Fruit fly (Drosophila melanogaster) whole organism, prepupa: ENCODE measurements around the gene cmet.

Experiments used
- Blimp-1 ChIP-seq: fragments of 200-800 bp; sonication (Bioruptor generic); optimal IDR thresholded peaks from 3 replicates; lab custom pipeline; 2017; ENCODE audit warnings: missing biosample characterization, missing genetic modification characterization, mild to moderate bottlenecking, moderate library complexity, missing genetic modification reagents
- CG10631 ChIP-seq: fragments of 200-800 bp; sonication (Bioruptor generic); optimal IDR thresholded peaks from 2 replicates; lab custom pipeline; 2016; ENCODE audit warnings: missing biosample characterization, missing genetic modification characterization
- CG10669 ChIP-seq: fragments of 200-800 bp; sonication (Bioruptor generic); optimal IDR thresholded peaks from 3 replicates; lab custom pipeline; 2018; ENCODE audit warnings: missing biosample characterization, mild to moderate bottlenecking, missing genetic modification characterization, moderate library complexity
- CG11294 ChIP-seq: fragments of 200-800 bp; sonication (Bioruptor generic); IDR thresholded peaks from 2 replicates; pipeline ENCODE4 v1.3.6; 2022; ENCODE audit warnings: missing biosample characterization, missing genetic modification characterization
- CG11762 ChIP-seq: fragments of 200-800 bp; sonication (Bioruptor generic); optimal IDR thresholded peaks from 3 replicates; lab custom pipeline; 2016; ENCODE audit warnings: missing biosample characterization, missing genetic modification characterization; ENCODE audit not compliant: insufficient read depth
- CG11902 ChIP-seq: fragments of 200-800 bp; sonication (Bioruptor generic); optimal IDR thresholded peaks from 3 replicates; lab custom pipeline; 2016; ENCODE audit warnings: missing biosample characterization, missing genetic modification characterization
- CG1621 ChIP-seq: fragments of 200-800 bp; sonication (Bioruptor generic); optimal IDR thresholded peaks from 3 replicates; lab custom pipeline; 2018; ENCODE audit warnings: missing biosample characterization, mild to moderate bottlenecking, missing genetic modification characterization
- CG16779 ChIP-seq: fragments of 200-800 bp; sonication (Bioruptor generic); optimal IDR thresholded peaks from 3 replicates; lab custom pipeline; 2017; ENCODE audit warnings: missing biosample characterization, mild to moderate bottlenecking, missing genetic modification characterization
- CG3032 ChIP-seq: fragments of 200-800 bp; optimal IDR thresholded peaks from 2 replicates; lab custom pipeline; 2019; ENCODE audit warnings: missing biosample characterization, mild to moderate bottlenecking, missing genetic modification characterization, moderate library complexity
- CG31627 ChIP-seq: fragments of 200-800 bp; sonication (Bioruptor generic); optimal IDR thresholded peaks from 3 replicates; lab custom pipeline; 2016; ENCODE audit warnings: missing biosample characterization, missing genetic modification characterization
- CG32006 ChIP-seq: fragments of 200-800 bp; sonication (Bioruptor generic); optimal IDR thresholded peaks from 3 replicates; lab custom pipeline; 2017; ENCODE audit warnings: missing biosample characterization, mild to moderate bottlenecking, missing genetic modification characterization
- CG3919 ChIP-seq: fragments of 200-800 bp; sonication (Bioruptor generic); optimal IDR thresholded peaks from 3 replicates; lab custom pipeline; 2016; ENCODE audit warnings: missing biosample characterization, missing genetic modification characterization
- CG4318 ChIP-seq: fragments of 200-800 bp; sonication (Bioruptor generic); optimal IDR thresholded peaks from 3 replicates; lab custom pipeline; 2017; ENCODE audit warnings: missing biosample characterization, mild to moderate bottlenecking, missing genetic modification characterization
- CG6163 ChIP-seq: fragments of 200-800 bp; sonication (Bioruptor generic); IDR thresholded peaks from 3 replicates; pipeline ENCODE4 v1.3.6; 2022; ENCODE audit warnings: missing biosample characterization, missing genetic modification characterization
- CG6276 ChIP-seq: fragments of 200-800 bp; sonication (Bioruptor generic); optimal IDR thresholded peaks from 2 replicates; lab custom pipeline; 2017; ENCODE audit warnings: missing biosample characterization, mild to moderate bottlenecking, missing genetic modification characterization
- CG6792 ChIP-seq: fragments of 200-800 bp; sonication (Bioruptor generic); optimal IDR thresholded peaks from 3 replicates; lab custom pipeline; 2016; ENCODE audit warnings: missing biosample characterization, missing genetic modification characterization
- CG6808 ChIP-seq: fragments of 200-800 bp; sonication (Bioruptor generic); optimal IDR thresholded peaks from 3 replicates; lab custom pipeline; 2017; ENCODE audit warnings: missing biosample characterization, missing genetic modification characterization, mild to moderate bottlenecking, moderate library complexity, missing genetic modification reagents
- CG7368 ChIP-seq: fragments of 200-800 bp; sonication (Bioruptor generic); optimal IDR thresholded peaks from 3 replicates; lab custom pipeline; 2016; ENCODE audit warnings: missing biosample characterization, missing genetic modification characterization
- CG8632 ChIP-seq: fragments of 200-800 bp; sonication (Bioruptor generic); optimal IDR thresholded peaks from 3 replicates; lab custom pipeline; 2016; ENCODE audit warnings: missing biosample characterization, missing genetic modification characterization
- CG9139 ChIP-seq: fragments of 200-800 bp; sonication (Bioruptor generic); optimal IDR thresholded peaks from 3 replicates; lab custom pipeline; 2017; ENCODE audit warnings: missing biosample characterization, mild to moderate bottlenecking, missing genetic modification characterization
- Eip78C ChIP-seq: fragments of 200-800 bp; sonication (Bioruptor generic); peaks from one replicate; lab custom pipeline; 2016; ENCODE audit warnings: missing biosample characterization, missing genetic modification characterization
- Eip93F ChIP-seq: fragments of 200-800 bp; sonication (Bioruptor generic); optimal IDR thresholded peaks from 2 replicates; lab custom pipeline; 2016; ENCODE audit warnings: missing biosample characterization, mild to moderate bottlenecking, missing genetic modification characterization
- Ets21C ChIP-seq: fragments of 200-800 bp; sonication (Bioruptor generic); optimal IDR thresholded peaks from 3 replicates; lab custom pipeline; 2016; ENCODE audit warnings: missing biosample characterization, missing genetic modification characterization
- Ets96B ChIP-seq: fragments of 200-800 bp; optimal IDR thresholded peaks from 2 replicates; lab custom pipeline; 2019; ENCODE audit warnings: missing biosample characterization, mild to moderate bottlenecking, missing genetic modification characterization, moderate library complexity
- Gug ChIP-seq: fragments of 200-800 bp; sonication (Bioruptor generic); IDR thresholded peaks from 2 replicates; pipeline ENCODE4 v1.3.6; 2022; ENCODE audit warnings: missing biosample characterization, missing genetic modification characterization
- Hr38 ChIP-seq: sonication (Bioruptor generic); optimal IDR thresholded peaks from 2 replicates; lab custom pipeline; 2016; ENCODE audit warnings: missing biosample characterization, missing genetic modification characterization
- Hr39 ChIP-seq: fragments of 200-800 bp; sonication (Bioruptor generic); optimal IDR thresholded peaks from 2 replicates; lab custom pipeline; 2016; ENCODE audit warnings: missing biosample characterization, missing genetic modification characterization
- Hr4 ChIP-seq: fragments of 200-800 bp; sonication (Bioruptor generic); optimal IDR thresholded peaks from 3 replicates; lab custom pipeline; 2016; ENCODE audit warnings: missing biosample characterization, missing genetic modification characterization
- Lpt ChIP-seq: fragments of 200-800 bp; sonication (Bioruptor generic); optimal IDR thresholded peaks from 3 replicates; lab custom pipeline; 2016; ENCODE audit warnings: missing biosample characterization, missing genetic modification characterization
- Met ChIP-seq: fragments of 200-800 bp; sonication (Bioruptor generic); optimal IDR thresholded peaks from 3 replicates; lab custom pipeline; 2016; ENCODE audit warnings: missing biosample characterization, missing genetic modification characterization
- OdsH ChIP-seq: fragments of 200-800 bp; sonication (Bioruptor generic); optimal IDR thresholded peaks from 3 replicates; lab custom pipeline; 2016; ENCODE audit warnings: missing biosample characterization, missing genetic modification characterization
- Sox102F ChIP-seq: fragments of 200-800 bp; sonication (Bioruptor generic); optimal IDR thresholded peaks from 2 replicates; lab custom pipeline; 2016; ENCODE audit warnings: missing biosample characterization, mild to moderate bottlenecking, missing genetic modification characterization
- Sox14 ChIP-seq: fragments of 200-800 bp; sonication (Bioruptor generic); optimal IDR thresholded peaks from 3 replicates; lab custom pipeline; 2016; ENCODE audit warnings: missing biosample characterization, missing genetic modification characterization
- Sox15 ChIP-seq: fragments of 200-800 bp; sonication (Bioruptor generic); optimal IDR thresholded peaks from 3 replicates; lab custom pipeline; 2016; ENCODE audit warnings: missing biosample characterization, missing genetic modification characterization
- achi ChIP-seq: fragments of 200-800 bp; sonication (Bioruptor generic); optimal IDR thresholded peaks from 3 replicates; lab custom pipeline; 2016; ENCODE audit warnings: missing biosample characterization, missing genetic modification characterization
- acj6 ChIP-seq: fragments of 200-800 bp; sonication (Bioruptor generic); optimal IDR thresholded peaks from 3 replicates; lab custom pipeline; 2016; ENCODE audit warnings: missing biosample characterization, missing genetic modification characterization
- dac ChIP-seq: fragments of 200-800 bp; sonication (Bioruptor generic); optimal IDR thresholded peaks from 2 replicates; lab custom pipeline; 2017; ENCODE audit warnings: missing biosample characterization, mild to moderate bottlenecking, missing genetic modification characterization
- dsx ChIP-seq: fragments of 200-800 bp; optimal IDR thresholded peaks from 3 replicates; lab custom pipeline; 2019; ENCODE audit warnings: missing biosample characterization, mild to moderate bottlenecking, missing genetic modification characterization, moderate library complexity; ENCODE audit not compliant: poor library complexity, severe bottlenecking
- eg ChIP-seq: fragments of 200-800 bp; sonication (Bioruptor generic); IDR thresholded peaks from 3 replicates; pipeline ENCODE4 v1.3.6; 2022; ENCODE audit warnings: missing biosample characterization, missing genetic modification characterization
- esn ChIP-seq: fragments of 200-800 bp; sonication (Bioruptor generic); optimal IDR thresholded peaks from 2 replicates; lab custom pipeline; 2016; ENCODE audit warnings: missing biosample characterization, mild to moderate bottlenecking, missing genetic modification characterization, moderate library complexity
- fd59A ChIP-seq: fragments of 200-800 bp; sonication (Bioruptor generic); optimal IDR thresholded peaks from 2 replicates; lab custom pipeline; 2017; ENCODE audit warnings: missing biosample characterization, mild to moderate bottlenecking, missing genetic modification characterization, missing genetic modification reagents
- fd85E ChIP-seq: fragments of 200-800 bp; sonication (Bioruptor generic); optimal IDR thresholded peaks from 3 replicates; lab custom pipeline; 2016; ENCODE audit warnings: missing biosample characterization, missing genetic modification characterization
- fkh ChIP-seq: fragments of 200-800 bp; sonication (Bioruptor generic); optimal IDR thresholded peaks from 3 replicates; lab custom pipeline; 2017; ENCODE audit warnings: missing biosample characterization, mild to moderate bottlenecking, missing genetic modification characterization, moderate library complexity
- lz ChIP-seq: fragments of 200-800 bp; sonication (Bioruptor generic); optimal IDR thresholded peaks from 3 replicates; lab custom pipeline; 2016; ENCODE audit warnings: missing biosample characterization, missing genetic modification characterization
- net ChIP-seq: fragments of 200-800 bp; sonication (Bioruptor generic); optimal IDR thresholded peaks from 3 replicates; lab custom pipeline; 2016; ENCODE audit warnings: missing biosample characterization, missing genetic modification characterization
- pdm3 ChIP-seq: fragments of 200-800 bp; sonication (Bioruptor generic); optimal IDR thresholded peaks from 3 replicates; lab custom pipeline; 2016; ENCODE audit warnings: missing biosample characterization, missing genetic modification characterization
- salr ChIP-seq, 2 experiments: fragments of 200-800 bp; sonication (Bioruptor generic); optimal IDR thresholded peaks; 3 replicates each; lab custom pipeline; 2016 to 2018; ENCODE audit warnings: missing biosample characterization in 2 of 2, missing genetic modification characterization in 2 of 2, mild to moderate bottlenecking in 1 of 2
- spab ChIP-seq: fragments of 200-800 bp; sonication (Bioruptor generic); optimal IDR thresholded peaks from 2 replicates; lab custom pipeline; 2017; ENCODE audit warnings: missing biosample characterization, mild to moderate bottlenecking, missing genetic modification characterization, missing genetic modification reagents
- ss ChIP-seq, 2 experiments: fragments of 200-800 bp; sonication (Bioruptor generic); optimal IDR thresholded peaks; 2 replicates in 1 of 2; 3 replicates in 1 of 2; lab custom pipeline; 2017 to 2018; ENCODE audit warnings: mild to moderate bottlenecking in 2 of 2, missing biosample characterization in 2 of 2, missing genetic modification characterization in 2 of 2, moderate library complexity in 1 of 2
- svp ChIP-seq: fragments of 200-800 bp; sonication (Bioruptor generic); peaks from one replicate; lab custom pipeline; 2016; ENCODE audit warnings: missing biosample characterization, missing genetic modification characterization
- topi ChIP-seq: fragments of 200-800 bp; sonication (Bioruptor generic); optimal IDR thresholded peaks from 3 replicates; lab custom pipeline; 2016; ENCODE audit warnings: missing biosample characterization, missing genetic modification characterization
- vri ChIP-seq: fragments of 200-800 bp; sonication (Bioruptor generic); optimal IDR thresholded peaks from 3 replicates; lab custom pipeline; 2016; ENCODE audit warnings: missing biosample characterization, mild to moderate bottlenecking, missing genetic modification characterization

cmet gene

dm6 chr2L:11222079-11222478, 46.7 kb downstream of the cmet start:
- TF ChIP-seq salr (GFP tag; optimal IDR thresholded peaks at IDR 0.05; lab: Kevin White, UChicago) (peak; percentile 9 to 12), Hr39 (GFP tag; lab: Kevin White, UChicago) (peak; percentile 79), CG11762 (GFP tag; lab: Kevin White, UChicago) (no peak), CG6792 (GFP tag; lab: Kevin White, UChicago) (peak; percentile 73), CG9139 (GFP tag; lab: Kevin White, UChicago) (peak; percentile 6), CG8632 (peak; percentile 56), dac (no peak), dsx (peak; percentile 6), topi (GFP tag; lab: Kevin White, UChicago) (peak; percentile 80), CG16779 (tag; lab: Kevin White, UChicago) (no peak), Hr38 (no peak), Eip78C (peak; percentile 88), Hr4 (GFP tag; lab: Kevin White, UChicago) (no peak), Ets21C (peak; percentile 70), CG6276 (no peak), Eip93F (GFP tag; lab: Kevin White, UChicago) (no peak), CG10669 (GFP tag; lab: Kevin White, UChicago) (peak; percentile 30), achi (GFP tag; lab: Kevin White, UChicago) (peak; percentile 65), Sox14 (GFP tag; lab: Kevin White, UChicago) (peak; percentile 65), Gug (GFP tag; lab: Robert Waterston, UW) (no peak), fkh (no peak), CG11294 (GFP tag; lab: Robert Waterston, UW) (no peak), CG31627 (peak; percentile 84), ss (GFP tag; optimal IDR thresholded peaks at IDR 0.05; lab: Kevin White, UChicago) (peak; percentile 14 to 22), acj6 (GFP tag; lab: Kevin White, UChicago) (peak; percentile 63), OdsH (GFP tag; lab: Kevin White, UChicago) (peak; percentile 54), CG32006 (GFP tag; lab: Kevin White, UChicago) (peak; percentile 30), CG3032 (tag; lab: Kevin White, UChicago) (peak; percentile 43), Met (GFP tag; lab: Kevin White, UChicago) (peak; percentile 85), CG10631 (GFP tag; lab: Kevin White, UChicago) (peak; percentile 64), svp (GFP tag; lab: Kevin White, UChicago) (peak; percentile 92), CG11902 (GFP tag; lab: Kevin White, UChicago) (peak; percentile 44), Blimp-1 (peak; percentile 68), vri (peak; percentile 64), spab (GFP tag; lab: Kevin White, UChicago) (peak; percentile 37), net (GFP tag; lab: Kevin White, UChicago) (peak; percentile 5), CG6808 (GFP tag; lab: Kevin White, UChicago) (peak; percentile 17), lz (GFP tag; lab: Kevin White, UChicago) (peak; percentile 83), Sox15 (GFP tag; lab: Kevin White, UChicago) (peak; percentile 54), pdm3 (GFP tag; lab: Kevin White, UChicago) (peak; percentile 65), eg (peak; percentile 34; the same call in 1 of the 3 replicates), esn (peak; percentile 86), CG7368 (GFP tag; lab: Kevin White, UChicago) (no peak), Sox102F (GFP tag; lab: Kevin White, UChicago) (peak; percentile 87), CG4318 (GFP tag; lab: Kevin White, UChicago) (no peak), Ets96B (tag; lab: Kevin White, UChicago) (peak; percentile 50), CG3919 (peak; percentile 60), CG6163 (GFP tag; lab: Robert Waterston, UW) (peak; percentile 74), fd85E (GFP tag; lab: Kevin White, UChicago) (no peak), Lpt (GFP tag; lab: Kevin White, UChicago) (peak; percentile 1), CG1621 (tag; lab: Kevin White, UChicago) (peak; percentile 30), fd59A (GFP tag; lab: Kevin White, UChicago) (peak; percentile 33)
